Worm (Caenorhabditis elegans): ENCODE measurements around the gene C31H2.3.

ce11 chrX:5164054-5164453 is 9.9 kb upstream of the C31H2.3 start:
- no peak for TF ChIP-seq ces-1 (GFP tag; optimal IDR thresholded peaks at IDR 0.05)
- TF ChIP-seq nhr-12 (tag; optimal IDR thresholded peaks at IDR 0.05), result no peak
- TF ChIP-seq lsy-2 (tag; optimal IDR thresholded peaks at IDR 0.05), result no peak
- no peak for TF ChIP-seq snpc-4 (tag; optimal IDR thresholded peaks at IDR 0.05)
